Fruit fly (Drosophila melanogaster): Measurements from ENCODE around the gene Ork1.

Ork1 gene

dm6 chrX:10840892-10841564 lies 50.0 kb downstream of the Ork1 start:
- peak; percentile 41 for TF ChIP-seq CG34376 (GFP tag; optimal IDR thresholded peaks at IDR 0.05)
- TF ChIP-seq CG10209 (GFP tag; optimal IDR thresholded peaks at IDR 0.05), result no peak
- TF ChIP-seq usp (GFP tag; optimal IDR thresholded peaks at IDR 0.05), result no peak
- no peak for TF ChIP-seq PHDP (tag; optimal IDR thresholded peaks at IDR 0.05)
- peak; percentile 93 for TF ChIP-seq mirr (GFP tag; optimal IDR thresholded peaks at IDR 0.05)
- TF ChIP-seq Sin3A (optimal IDR thresholded peaks at IDR 0.05), result no peak
- TF ChIP-seq Nf-YC (tag; optimal IDR thresholded peaks at IDR 0.05), result peak; percentile 14
- peak; percentile 35 for TF ChIP-seq Nf-YB (GFP tag; optimal IDR thresholded peaks at IDR 0.05)
- 0 out of 2 replicates have a peak, but pooled peaks have one; percentile 6 for TF ChIP-seq E2f2 (GFP tag; IDR thresholded peaks at IDR 0.05)
- no peak for TF ChIP-seq ERR (GFP tag; optimal IDR thresholded peaks at IDR 0.05)
- TF ChIP-seq chinmo (GFP tag; IDR thresholded peaks at IDR 0.05; ENCODE audit: partially characterized antibody), result 0 out of 4 replicates have a peak, but pooled peaks have one; percentile 49
- peak; percentile 39 for TF ChIP-seq Med (GFP tag)
- TF ChIP-seq CG43689 (GFP tag; IDR thresholded peaks at IDR 0.05), result no peak
- peak; percentile 27 for TF ChIP-seq sug (tag; optimal IDR thresholded peaks at IDR 0.05)
- TF ChIP-seq exex (tag; optimal IDR thresholded peaks at IDR 0.05), result peak; percentile 98
- peak; percentile 52 for TF ChIP-seq grn (GFP tag; optimal IDR thresholded peaks at IDR 0.05)
- no peak for TF ChIP-seq sens (GFP tag)

dm6 chrX:10838962-10839361 lies 52.1 kb downstream of the Ork1 start, which contains the start of gene CG15210:
Gene CG15210, plus strand, starts transcription at chrX:10839230.
- TF ChIP-seq Med (GFP tag) (peak; percentile 49), Adf1 (GFP tag; IDR thresholded peaks at IDR 0.05) (peak; percentile 63; the same call in 1 of the 2 replicates), gce (GFP tag; IDR thresholded peaks at IDR 0.05) (no peak), unc-4 (GFP tag; IDR thresholded peaks at IDR 0.05; ENCODE audit: partially characterized antibody) (no peak), usp (GFP tag; optimal IDR thresholded peaks at IDR 0.05) (no peak), CG5180 (GFP tag; optimal IDR thresholded peaks at IDR 0.05) (peak; percentile 84), pum (GFP tag; optimal IDR thresholded peaks at IDR 0.05) (no peak)

- no peak for TF ChIP-seq CG7963 (GFP tag; IDR thresholded peaks at IDR 0.05; ENCODE audit: partially characterized antibody)
- no peak for TF ChIP-seq CG34224 (GFP tag; IDR thresholded peaks at IDR 0.05; ENCODE audit: partially characterized antibody)
- no peak for TF ChIP-seq zen (tag; optimal IDR thresholded peaks at IDR 0.05)
- TF ChIP-seq row (GFP tag; IDR thresholded peaks at IDR 0.05), result no peak
- TF ChIP-seq sr (GFP tag; IDR thresholded peaks at IDR 0.05), result no peak
- TF ChIP-seq disco-r (GFP tag; optimal IDR thresholded peaks at IDR 0.05), result no peak
- no peak for TF ChIP-seq gce (GFP tag; IDR thresholded peaks at IDR 0.05)
- 0 out of 2 replicates have a peak, but pooled peaks have one; percentile 14 for TF ChIP-seq ato (GFP tag; IDR thresholded peaks at IDR 0.05; ENCODE audit: partially characterized antibody)
- 0 out of 3 replicates have a peak, but pooled peaks have one; percentile 28 for TF ChIP-seq CG14860 (GFP tag; IDR thresholded peaks at IDR 0.05; ENCODE audit: partially characterized antibody)
- TF ChIP-seq Oaz (GFP tag; IDR thresholded peaks at IDR 0.05), result no peak
- TF ChIP-seq sens (GFP tag), result peak; percentile 32
- no peak for TF ChIP-seq ranshi (GFP tag; IDR thresholded peaks at IDR 0.05)
- TF ChIP-seq Opbp (GFP tag; IDR thresholded peaks at IDR 0.05; ENCODE audit: partially characterized antibody), result 0 out of 3 replicates have a peak, but pooled peaks have one; percentile 39
- no peak for TF ChIP-seq bab2 (GFP tag; optimal IDR thresholded peaks at IDR 0.05)
- no peak for TF ChIP-seq CG9609 (GFP tag; optimal IDR thresholded peaks at IDR 0.05)
- TF ChIP-seq CG15479 (GFP tag; optimal IDR thresholded peaks at IDR 0.05), result peak; percentile 11
- no peak for TF ChIP-seq Mad (GFP tag; optimal IDR thresholded peaks at IDR 0.05)
- TF ChIP-seq chm (GFP tag; IDR thresholded peaks at IDR 0.05), result no peak
- TF ChIP-seq Hr3 (GFP tag; optimal IDR thresholded peaks at IDR 0.05), result no peak
- TF ChIP-seq CG14050 (GFP tag; IDR thresholded peaks at IDR 0.05), result no peak
- no peak for TF ChIP-seq psq (GFP tag; optimal IDR thresholded peaks at IDR 0.05)
- no peak for TF ChIP-seq CG10147 (GFP tag; optimal IDR thresholded peaks at IDR 0.05)
- TF ChIP-seq cg (GFP tag; optimal IDR thresholded peaks at IDR 0.05), result peak; percentile 24
- no peak for TF ChIP-seq fd3F (GFP tag; optimal IDR thresholded peaks at IDR 0.05)
- no peak for TF ChIP-seq CG32767 (GFP tag; IDR thresholded peaks at IDR 0.05)
- TF ChIP-seq vfl (GFP tag; optimal IDR thresholded peaks at IDR 0.05), result no peak
- TF ChIP-seq pb (GFP tag; optimal IDR thresholded peaks at IDR 0.05), result no peak
- TF ChIP-seq Med (GFP tag), result peak; percentile 68
Observed at dm6 chrX:10835631-10836030, 55.4 kb downstream of the Ork1 start.

Data from whole organism, embryonic.